Fruit fly (Drosophila melanogaster) whole organism, embryonic: Measurements from ENCODE around the gene Ir94d.
A peak's percentile ranks its signal among the peaks of the same experiment; 100 is the strongest.

Experiments
- Atf-2 ChIP-seq: fragments of 200-800 bp; sonication (Bioruptor generic); optimal IDR thresholded peaks from 2 replicates; lab custom pipeline; 2016; ENCODE audit warnings: missing biosample characterization, missing genetic modification characterization
- Awh ChIP-seq: fragments of 200-800 bp; sonication (Bioruptor generic); IDR thresholded peaks from 2 replicates; pipeline ENCODE4, ENCODE4 v1.3.6; 2022; ENCODE audit warnings: missing biosample characterization, missing genetic modification characterization
- Bteb2 ChIP-seq: fragments of 200-800 bp; sonication (Bioruptor generic); optimal IDR thresholded peaks from 2 replicates; lab custom pipeline; 2016; ENCODE audit warnings: missing biosample characterization, missing genetic modification characterization
- CG11093 ChIP-seq: fragments of 200-800 bp; sonication (Bioruptor generic); IDR thresholded peaks from 3 replicates; pipeline ENCODE4 v1.3.6; 2022; ENCODE audit warnings: missing biosample characterization, missing genetic modification characterization
- CG11560 ChIP-seq: fragments of 200-800 bp; sonication (Bioruptor generic); IDR thresholded peaks from 3 replicates; pipeline ENCODE4 v1.3.6; 2022; ENCODE audit warnings: missing biosample characterization, missing genetic modification characterization
- CG12659 ChIP-seq: fragments of 200-800 bp; sonication (Bioruptor generic); optimal IDR thresholded peaks from 3 replicates; lab custom pipeline; 2017; ENCODE audit warnings: mild to moderate bottlenecking, missing biosample characterization, missing genetic modification reagents, missing genetic modification characterization
- CG14014 ChIP-seq: fragments of 200-800 bp; sonication (Bioruptor generic); IDR thresholded peaks from 2 replicates; pipeline ENCODE4 v1.3.6; 2022; ENCODE audit warnings: missing biosample characterization, missing genetic modification characterization
- CG15011 ChIP-seq: fragments of 200-800 bp; sonication (Bioruptor generic); optimal IDR thresholded peaks from 3 replicates; lab custom pipeline; 2018; ENCODE audit warnings: missing biosample characterization, mild to moderate bottlenecking, missing genetic modification characterization
- CG15073 ChIP-seq: fragments of 200-800 bp; sonication (Bioruptor generic); optimal IDR thresholded peaks from 2 replicates; lab custom pipeline; 2016; ENCODE audit warnings: missing biosample characterization, missing genetic modification characterization
- CG15514 ChIP-seq: fragments of 200-800 bp; sonication (Bioruptor generic); optimal IDR thresholded peaks from 3 replicates; lab custom pipeline; 2017; ENCODE audit warnings: missing biosample characterization, missing genetic modification characterization, mild to moderate bottlenecking, moderate library complexity, missing genetic modification reagents
- CG1603 ChIP-seq: fragments of 200-800 bp; sonication (Bioruptor generic); optimal IDR thresholded peaks from 2 replicates; lab custom pipeline; 2019; ENCODE audit warnings: missing biosample characterization, mild to moderate bottlenecking, missing genetic modification characterization, moderate library complexity
- CG16815 ChIP-seq: fragments of 200-800 bp; sonication (Bioruptor generic); optimal IDR thresholded peaks from 3 replicates; lab custom pipeline; 2017; ENCODE audit warnings: missing biosample characterization, mild to moderate bottlenecking, missing genetic modification characterization
- CG17361 ChIP-seq: fragments of 200-800 bp; sonication (Bioruptor generic); IDR thresholded peaks from 3 replicates; pipeline ENCODE4 v1.3.6; 2022; ENCODE audit warnings: missing biosample characterization, missing genetic modification characterization
- CG17385 ChIP-seq: fragments of 200-800 bp; sonication (Bioruptor generic); optimal IDR thresholded peaks from 3 replicates; lab custom pipeline; 2018; ENCODE audit warnings: missing biosample characterization, mild to moderate bottlenecking, missing genetic modification characterization
- CG17829 ChIP-seq: fragments of 200-800 bp; optimal IDR thresholded peaks from 2 replicates; lab custom pipeline; 2019; ENCODE audit warnings: missing biosample characterization, mild to moderate bottlenecking, missing genetic modification characterization, moderate library complexity
- CG2889 ChIP-seq: fragments of 200-800 bp; sonication (Bioruptor generic); IDR thresholded peaks from 3 replicates; pipeline ENCODE4 v1.3.6; 2022; ENCODE audit warnings: missing biosample characterization, missing genetic modification characterization
- CG6854 ChIP-seq: fragments of 200-800 bp; sonication (Bioruptor generic); optimal IDR thresholded peaks from 3 replicates; lab custom pipeline; 2017; ENCODE audit warnings: missing biosample characterization, mild to moderate bottlenecking, missing genetic modification characterization
- CG7357 ChIP-seq: fragments of 200-800 bp; sonication (Bioruptor generic); IDR thresholded peaks from 3 replicates; pipeline ENCODE4 v1.3.6; 2022; ENCODE audit warnings: missing biosample characterization, missing genetic modification characterization
- CrebB ChIP-seq: fragments of 200-800 bp; sonication (Bioruptor generic); optimal IDR thresholded peaks from 3 replicates; lab custom pipeline; 2018; ENCODE audit warnings: missing biosample characterization, mild to moderate bottlenecking, missing genetic modification characterization
- D19B ChIP-seq: fragments of 200-800 bp; sonication (Bioruptor generic); optimal IDR thresholded peaks from 2 replicates; lab custom pipeline; 2017; ENCODE audit warnings: missing biosample characterization, mild to moderate bottlenecking, missing genetic modification characterization
- Dll ChIP-seq: fragments of 200-800 bp; sonication (Bioruptor generic); IDR thresholded peaks from 4 replicates; pipeline ENCODE4 v1.3.6; 2022; ENCODE audit warnings: missing biosample characterization, missing genetic modification characterization; ENCODE audit not compliant: partially characterized antibody
- Doc3 ChIP-seq: fragments of 200-800 bp; sonication (Bioruptor generic); IDR thresholded peaks from 3 replicates; pipeline ENCODE4 v1.3.6; 2022; ENCODE audit warnings: missing biosample characterization, missing genetic modification characterization; ENCODE audit not compliant: partially characterized antibody
- Dref ChIP-seq: fragments of 200-800 bp; sonication (Bioruptor generic); IDR thresholded peaks from 2 replicates; pipeline ENCODE4 v1.3.6; 2022; ENCODE audit warnings: missing biosample characterization, missing genetic modification characterization
- E2f1 ChIP-seq: fragments of 200-800 bp; sonication (Bioruptor generic); IDR thresholded peaks from 2 replicates; pipeline ENCODE4 v1.3.6; 2022; ENCODE audit warnings: missing biosample characterization, missing genetic modification characterization
- E2f2 ChIP-seq: fragments of 200-800 bp; sonication (Bioruptor generic); IDR thresholded peaks from 2 replicates; pipeline ENCODE4 v1.3.6; 2022; ENCODE audit warnings: missing biosample characterization, missing genetic modification characterization
- H15 ChIP-seq: fragments of 200-800 bp; sonication (Bioruptor generic); IDR thresholded peaks from 3 replicates; pipeline ENCODE4 v1.3.6; 2022; ENCODE audit warnings: missing biosample characterization, missing genetic modification characterization
- HLH3B ChIP-seq: fragments of 200-800 bp; sonication (Bioruptor generic); IDR thresholded peaks from 2 replicates; pipeline ENCODE4 v1.3.6; 2022; ENCODE audit warnings: missing biosample characterization, missing genetic modification characterization
- Hsf ChIP-seq: fragments of 200-800 bp; sonication (Bioruptor generic); optimal IDR thresholded peaks from 3 replicates; lab custom pipeline; 2016; ENCODE audit warnings: missing biosample characterization, missing genetic modification characterization
- Mad ChIP-seq: fragments of 200-800 bp; sonication (Bioruptor generic); optimal IDR thresholded peaks from 2 replicates; lab custom pipeline; 2016; ENCODE audit warnings: missing biosample characterization, missing genetic modification characterization
- Myb ChIP-seq: fragments of 200-800 bp; sonication (Bioruptor generic); optimal IDR thresholded peaks from 2 replicates; lab custom pipeline; 2016; ENCODE audit warnings: missing biosample characterization, missing genetic modification characterization
- Nf-YA ChIP-seq: fragments of 200-800 bp; sonication (Bioruptor generic); IDR thresholded peaks from 2 replicates; pipeline ENCODE4 v1.3.6; 2022; ENCODE audit warnings: missing biosample characterization, missing genetic modification characterization
- YL-1 ChIP-seq: fragments of 200-800 bp; sonication (Bioruptor generic); optimal IDR thresholded peaks from 3 replicates; lab custom pipeline; 2017; ENCODE audit warnings: missing biosample characterization, mild to moderate bottlenecking, missing genetic modification characterization
- ap ChIP-seq: fragments of 200-800 bp; sonication (Bioruptor generic); IDR thresholded peaks from 2 replicates; pipeline ENCODE4 v1.3.6; 2022; ENCODE audit warnings: missing biosample characterization, missing genetic modification characterization
- bsh ChIP-seq, 2 experiments: fragments of 200-800 bp; sonication (Bioruptor generic); optimal IDR thresholded peaks; 2 replicates each; lab custom pipeline; 2017 to 2018; ENCODE audit warnings: mild to moderate bottlenecking in 2 of 2, missing biosample characterization in 2 of 2, missing genetic modification characterization in 2 of 2, moderate library complexity in 1 of 2
- corto ChIP-seq: fragments of 200-800 bp; sonication (Bioruptor generic); optimal IDR thresholded peaks from 2 replicates; lab custom pipeline; 2016; ENCODE audit warnings: missing biosample characterization, mild to moderate bottlenecking, missing genetic modification characterization, moderate library complexity
- emc ChIP-seq: fragments of 200-800 bp; sonication (Bioruptor generic); optimal IDR thresholded peaks from 2 replicates; lab custom pipeline; 2016; ENCODE audit warnings: missing biosample characterization, missing genetic modification characterization
- gro ChIP-seq: fragments of 200-800 bp; sonication (Bioruptor generic); optimal IDR thresholded peaks from 2 replicates; lab custom pipeline; 2016; ENCODE audit warnings: missing biosample characterization, missing genetic modification characterization
- ham ChIP-seq: fragments of 200-800 bp; sonication (Bioruptor generic); IDR thresholded peaks from 2 replicates; pipeline ENCODE4 v1.3.6; 2022; ENCODE audit warnings: missing biosample characterization, missing genetic modification characterization
- kah ChIP-seq: fragments of 200-800 bp; sonication (Bioruptor generic); optimal IDR thresholded peaks from 2 replicates; lab custom pipeline; 2018; ENCODE audit warnings: missing biosample characterization, mild to moderate bottlenecking, missing genetic modification characterization
- ken ChIP-seq: fragments of 200-800 bp; sonication (Bioruptor generic); IDR thresholded peaks from 3 replicates; pipeline ENCODE4 v1.3.6; 2022; ENCODE audit warnings: missing biosample characterization, missing genetic modification characterization
- klu ChIP-seq: fragments of 200-800 bp; sonication (Bioruptor generic); IDR thresholded peaks from 2 replicates; pipeline ENCODE4 v1.3.6; 2022; ENCODE audit warnings: missing biosample characterization, missing genetic modification characterization
- org-1 ChIP-seq: fragments of 200-800 bp; sonication (Bioruptor generic); optimal IDR thresholded peaks from 2 replicates; lab custom pipeline; 2017; ENCODE audit warnings: missing biosample characterization, missing genetic modification characterization
- p53 ChIP-seq: fragments of 200-800 bp; sonication (Bioruptor generic); optimal IDR thresholded peaks from 2 replicates; lab custom pipeline; 2016; ENCODE audit warnings: missing biosample characterization, missing genetic modification characterization
- prd ChIP-seq, 3 experiments: fragments of >200 bp in 2 of 3; fragments of 200-800 bp in 1 of 3; sonication (Bioruptor generic) in 1 of 3; optimal IDR thresholded peaks in 2 of 3; IDR thresholded peaks in 1 of 3; 2 replicates in 2 of 3; 3 replicates in 1 of 3; pipeline versions ENCODE4 v1.3.6 to Lab custom; 2017 to 2022; ENCODE audit warnings: missing biosample characterization in 1 of 3, missing genetic modification characterization in 1 of 3
- salm ChIP-seq: fragments of 200-800 bp; sonication (Bioruptor generic); optimal IDR thresholded peaks from 2 replicates; lab custom pipeline; 2018; ENCODE audit warnings: missing biosample characterization, mild to moderate bottlenecking, missing genetic modification characterization
- sim ChIP-seq: fragments of 200-800 bp; sonication (Bioruptor generic); IDR thresholded peaks from 2 replicates; pipeline ENCODE4 v1.3.6; 2022; ENCODE audit warnings: missing biosample characterization, missing genetic modification characterization
- tna ChIP-seq: fragments of 200-800 bp; sonication (Bioruptor generic); IDR thresholded peaks from 2 replicates; pipeline ENCODE4 v1.3.6; 2022; ENCODE audit warnings: missing biosample characterization, missing genetic modification characterization; ENCODE audit not compliant: partially characterized antibody
- ttk ChIP-seq: fragments of 200-800 bp; sonication (Bioruptor generic); IDR thresholded peaks from 2 replicates; pipeline ENCODE4 v2.1.2; 2022; ENCODE audit warnings: missing biosample characterization, missing genetic modification characterization
- twi ChIP-seq: fragments of 200-800 bp; optimal IDR thresholded peaks from 2 replicates; lab custom pipeline; 2019; ENCODE audit warnings: missing biosample characterization, mild to moderate bottlenecking, missing genetic modification characterization, moderate library complexity
- unpg ChIP-seq: fragments of 200-800 bp; sonication (Bioruptor generic); optimal IDR thresholded peaks from 3 replicates; lab custom pipeline; 2018; ENCODE audit warnings: missing biosample characterization, mild to moderate bottlenecking, missing genetic modification characterization, moderate library complexity

Gene Ir94d

DNA sequence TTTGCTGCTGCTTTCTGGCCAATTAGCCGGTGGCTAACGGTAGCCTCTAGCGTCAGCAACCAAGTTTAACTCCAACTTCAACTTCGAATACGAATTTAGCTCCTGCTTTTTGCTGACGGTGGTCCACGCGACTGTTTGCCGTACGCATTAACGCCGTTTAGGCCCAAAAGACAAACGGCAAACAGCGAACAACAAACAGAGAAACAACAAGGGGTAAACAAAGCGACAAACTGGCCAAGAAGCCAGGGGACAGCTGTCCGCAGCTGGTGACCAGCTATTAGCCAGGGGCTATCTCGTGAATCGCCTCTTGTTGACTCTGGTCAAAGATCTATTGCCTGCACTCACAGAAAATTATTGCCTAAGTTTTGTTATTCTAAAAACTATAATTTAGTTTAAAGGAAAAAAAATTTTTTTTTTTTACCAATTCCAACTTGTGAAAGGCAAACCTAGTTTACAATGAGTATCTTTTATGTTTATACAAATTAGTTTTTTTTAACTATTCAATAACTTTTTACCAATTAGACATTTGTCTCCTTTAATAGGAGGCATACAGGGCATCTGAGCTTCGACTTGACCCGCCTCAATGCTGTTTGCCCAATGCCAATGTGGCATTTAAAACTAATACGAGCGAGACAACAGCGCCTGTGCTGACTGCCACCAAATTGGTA lies 42.8 kb downstream of the Ir94d start (continued):
- TF ChIP-seq CG12659 (peak; percentile 15), corto (GFP tag; lab: Kevin White, UChicago) (no peak), CG16815 (GFP tag; lab: Kevin White, UChicago) (peak; percentile 3), emc (GFP tag; lab: Kevin White, UChicago) (no peak), Bteb2 (GFP tag; lab: Kevin White, UChicago) (no peak), Mad (GFP tag; lab: Kevin White, UChicago) (no peak), gro (GFP tag; lab: Kevin White, UChicago) (no peak), Atf-2 (GFP tag; lab: Kevin White, UChicago) (no peak), ham (GFP tag; lab: Robert Waterston, UW) (no peak), CG7357 (GFP tag; lab: Robert Waterston, UW) (no peak), Dref (GFP tag; lab: Robert Waterston, UW) (no peak), salm (tag; lab: Kevin White, UChicago) (no peak), CrebB (tag; lab: Kevin White, UChicago) (no peak), bsh (GFP tag; optimal IDR thresholded peaks at IDR 0.05; lab: Kevin White, UChicago) (peak in 1 of 2 experiments; percentile 49), CG14014 (peak; percentile 19; the same call in 1 of the 2 replicates), unpg (peak; percentile 31), p53 (GFP tag; lab: Kevin White, UChicago) (no peak), CG6854 (GFP tag; lab: Kevin White, UChicago) (peak; percentile 9), Myb (no peak), E2f2 (GFP tag; lab: Robert Waterston, UW) (no peak), CG15514 (peak; percentile 3), CG15011 (no peak), Dll (GFP tag; lab: Robert Waterston, UW) (no peak), CG11560 (tag; lab: Robert Waterston, UW) (no peak), Hsf (no peak), prd (optimal IDR thresholded peaks at IDR 0.05; lab: Kevin White, UChicago) (no peak), prd (GFP tag; IDR thresholded peaks at IDR 0.05; lab: Robert Waterston, UW) (no peak), sim (GFP tag; lab: Robert Waterston, UW) (0 out of 2 replicates have a peak, but pooled peaks have one; percentile 7), H15 (GFP tag; lab: Robert Waterston, UW) (0 out of 3 replicates have a peak, but pooled peaks have one; percentile 11), Awh (GFP tag; lab: Robert Waterston, UW) (peak; percentile 77), D19B (GFP tag; lab: Kevin White, UChicago) (no peak), HLH3B (GFP tag; lab: Robert Waterston, UW) (peak; percentile 25; the same call in 1 of the 2 replicates), ken (GFP tag; lab: Robert Waterston, UW) (0 out of 3 replicates have a peak, but pooled peaks have one; percentile 45), CG17829 (no peak), CG1603 (tag; lab: Kevin White, UChicago) (peak; percentile 59), CG2889 (no peak), Doc3 (GFP tag; lab: Robert Waterston, UW) (no peak), ap (no peak), Nf-YA (GFP tag; lab: Robert Waterston, UW) (peak; percentile 49; the same call in 1 of the 2 replicates), CG17361 (GFP tag; lab: Robert Waterston, UW) (no peak), E2f1 (peak; percentile 29; the same call in 1 of the 2 replicates), ttk (GFP tag; lab: Robert Waterston, UW) (no peak), CG17385 (GFP tag; lab: Kevin White, UChicago) (peak; percentile 2), CG11093 (GFP tag; lab: Robert Waterston, UW) (peak; percentile 7; the same call in 1 of the 3 replicates), org-1 (GFP tag; lab: Kevin White, UChicago) (peak; percentile 45), CG15073 (GFP tag; lab: Kevin White, UChicago) (no peak), kah (GFP tag; lab: Kevin White, UChicago) (no peak), twi (tag; lab: Kevin White, UChicago) (no peak), klu (GFP tag; lab: Robert Waterston, UW) (no peak), tna (no peak), YL-1 (GFP tag; lab: Kevin White, UChicago) (no peak)
